Worm (Caenorhabditis elegans) whole organism, L4 larva: ENCODE results near the gene eif-3.B.
A peak's percentile ranks its signal among the peaks of the same experiment; 100 is the strongest.

Source experiments
- F49E8.2 ChIP-seq: sonication (generic microtip); optimal IDR thresholded peaks from 2 replicates; lab custom pipeline; 2016; ENCODE audit warnings: missing compliant biosample characterization, mild to moderate bottlenecking, missing genetic modification characterization, borderline replicate concordance
- T26A8.4 ChIP-seq: fragments of 200-800 bp; sonication (Bioruptor generic); IDR thresholded peaks from 2 replicates; pipeline ENCODE4 v1.3.6; 2022; ENCODE audit warnings: missing genetic modification characterization, missing compliant biosample characterization
- ZK337.2 ChIP-seq: fragments of 200-800 bp; sonication (Bioruptor generic); IDR thresholded peaks from 2 replicates; pipeline ENCODE4 v1.3.6; 2022; ENCODE audit warnings: missing genetic modification reagents, missing genetic modification characterization, missing compliant biosample characterization
- ZK546.5 ChIP-seq, 2 experiments: sonication (generic microtip); optimal IDR thresholded peaks; 2 replicates each; lab custom pipeline; 2017; ENCODE audit warnings: missing biosample characterization in 2 of 2, missing genetic modification characterization in 2 of 2
- arid-1 ChIP-seq: fragments of 200-800 bp; sonication (Bioruptor generic); conservative IDR thresholded peaks from 2 replicates; pipeline ENCODE4 v1.3.6; 2022; ENCODE audit warnings: missing genetic modification reagents, missing genetic modification characterization, missing compliant biosample characterization
- ceh-20 ChIP-seq: fragments of 200-800 bp; sonication (Bioruptor generic); IDR thresholded peaks from 2 replicates; pipeline ENCODE4 v1.3.6; 2022; ENCODE audit warnings: missing genetic modification reagents, missing genetic modification characterization, missing compliant biosample characterization
- ceh-28 ChIP-seq: fragments of 150-350 bp; optimal IDR thresholded peaks from 2 replicates; lab custom pipeline; 2014; ENCODE audit warnings: missing biosample characterization, missing genetic modification reagents, missing genetic modification characterization
- ctbp-1 ChIP-seq: fragments of 200-800 bp; sonication (Bioruptor generic); IDR thresholded peaks from 2 replicates; pipeline ENCODE4 v1.3.6; 2022; ENCODE audit warnings: missing genetic modification reagents, missing genetic modification characterization, missing compliant biosample characterization
- daf-19 ChIP-seq: fragments of 200-800 bp; sonication (Bioruptor generic); conservative IDR thresholded peaks from 2 replicates; pipeline ENCODE4 v1.3.6; 2022; ENCODE audit warnings: missing genetic modification characterization, missing compliant biosample characterization
- dmd-9 ChIP-seq: fragments of 200-800 bp; sonication (Bioruptor generic); IDR thresholded peaks from 2 replicates; pipeline ENCODE4 v1.3.6; 2022; ENCODE audit warnings: missing genetic modification reagents, missing genetic modification characterization, missing compliant biosample characterization
- duxl-1 ChIP-seq: sonication (generic microtip); optimal IDR thresholded peaks from 2 replicates; lab custom pipeline; 2016; ENCODE audit warnings: mild to moderate bottlenecking, missing genetic modification characterization, moderate library complexity, missing compliant biosample characterization; ENCODE audit not compliant: poor library complexity
- dve-1 ChIP-seq: sonication (generic microtip); optimal IDR thresholded peaks from 2 replicates; lab custom pipeline; 2017; ENCODE audit warnings: antibody characterized with exemption, mild to moderate bottlenecking, missing genetic modification characterization, missing compliant biosample characterization; ENCODE audit not compliant: insufficient read depth
- fkh-10 ChIP-seq: fragments of 150-350 bp; optimal IDR thresholded peaks from 2 replicates; lab custom pipeline; 2014; ENCODE audit warnings: missing biosample characterization, missing genetic modification reagents, missing genetic modification characterization
- gei-8 ChIP-seq: fragments of 200-800 bp; sonication (Bioruptor generic); optimal IDR thresholded peaks from 2 replicates; lab custom pipeline; 2018; ENCODE audit warnings: mild to moderate bottlenecking, missing genetic modification characterization, missing compliant biosample characterization
- hif-1 ChIP-seq, 2 experiments: sonication (generic microtip); optimal IDR thresholded peaks; 2 replicates each; lab custom pipeline; 2016 to 2017; ENCODE audit warnings: missing compliant biosample characterization in 2 of 2, missing genetic modification characterization in 2 of 2, missing genetic modification reagents in 2 of 2, missing genotype in 2 of 2, mild to moderate bottlenecking in 1 of 2
- lim-7 ChIP-seq: fragments of 200-800 bp; sonication (Bioruptor generic); IDR thresholded peaks from 2 replicates; pipeline ENCODE4 v1.3.6; 2022; ENCODE audit warnings: missing genetic modification characterization, missing compliant biosample characterization
- lin-13 ChIP-seq: fragments of 150-350 bp; optimal IDR thresholded peaks from 2 replicates; lab custom pipeline; 2014; ENCODE audit warnings: missing biosample characterization, missing genetic modification reagents, missing genetic modification characterization
- lin-29 ChIP-seq: fragments of 200-800 bp; sonication (Bioruptor generic); IDR thresholded peaks from 2 replicates; pipeline ENCODE4 v1.3.6; 2022; ENCODE audit warnings: missing genetic modification reagents, missing genetic modification characterization, missing compliant biosample characterization
- madf-5 ChIP-seq, 2 experiments: fragments of 200-800 bp; sonication (Bioruptor generic); IDR thresholded peaks; 2 replicates each; pipeline ENCODE4 v1.3.6; 2022; ENCODE audit warnings: missing compliant biosample characterization in 2 of 2, missing genetic modification characterization in 2 of 2
- mdl-1 ChIP-seq, 2 experiments: fragments of 150-350 bp in 1 of 2; sonication (generic microtip) in 1 of 2; optimal IDR thresholded peaks; 2 replicates each; lab custom pipeline; 2014 to 2017; ENCODE audit warnings: missing biosample characterization in 2 of 2, missing genetic modification characterization in 2 of 2
- mxl-2 ChIP-seq: fragments of 200-800 bp; sonication (Bioruptor generic); conservative IDR thresholded peaks from 2 replicates; pipeline ENCODE4 v1.3.6; 2022; ENCODE audit warnings: missing genetic modification reagents, missing genetic modification characterization, missing compliant biosample characterization
- nhr-28 ChIP-seq: fragments of 150-350 bp; optimal IDR thresholded peaks from 2 replicates; lab custom pipeline; 2014; ENCODE audit warnings: missing biosample characterization, missing genetic modification characterization
- nhr-42 ChIP-seq: fragments of 200-800 bp; sonication (Bioruptor generic); IDR thresholded peaks from 2 replicates; pipeline ENCODE4 v1.3.6; 2022; ENCODE audit warnings: missing genetic modification characterization, missing compliant biosample characterization
- nhr-6 ChIP-seq: fragments of 150-350 bp; optimal IDR thresholded peaks from 2 replicates; lab custom pipeline; 2014; ENCODE audit warnings: missing biosample characterization, missing genetic modification characterization
- nhr-77 ChIP-seq: fragments of 150-350 bp; optimal IDR thresholded peaks from 2 replicates; lab custom pipeline; 2014; ENCODE audit warnings: missing biosample characterization, missing genetic modification characterization
- set-16 ChIP-seq: fragments of 200-800 bp; sonication (Bioruptor generic); IDR thresholded peaks from 2 replicates; pipeline ENCODE4 v1.3.6; 2022; ENCODE audit warnings: missing genetic modification reagents, missing genetic modification characterization, missing compliant biosample characterization
- snpc-4 ChIP-seq: fragments of 150-350 bp; optimal IDR thresholded peaks from 2 replicates; lab custom pipeline; 2014; ENCODE audit warnings: missing biosample characterization, missing genetic modification characterization
- tra-1 ChIP-seq: fragments of 200-800 bp; sonication (Bioruptor generic); IDR thresholded peaks from 2 replicates; pipeline ENCODE4 v1.3.6; 2022; ENCODE audit warnings: missing genetic modification reagents, missing genetic modification characterization, missing compliant biosample characterization
- unc-130 ChIP-seq: sonication (generic microtip); optimal IDR thresholded peaks from 2 replicates; lab custom pipeline; 2016; ENCODE audit warnings: missing genetic modification reagents, missing genetic modification characterization, missing compliant biosample characterization
- unc-39 ChIP-seq: sonication (generic microtip); optimal IDR thresholded peaks from 2 replicates; lab custom pipeline; 2017; ENCODE audit warnings: missing biosample characterization, missing genetic modification characterization
- unc-62 ChIP-seq, 3 experiments: fragments of 150-350 bp in 1 of 3; sonication (generic microtip); optimal IDR thresholded peaks in 2 of 3; peaks in 1 of 3; 1 replicate in 1 of 3; 2 replicates in 2 of 3; lab custom pipeline; 2014 to 2017; ENCODE audit warnings: missing biosample characterization in 3 of 3, missing genetic modification characterization in 3 of 3, missing genetic modification reagents in 3 of 3, missing genotype in 1 of 3
- zag-1 ChIP-seq: fragments of 150-350 bp; optimal IDR thresholded peaks from 2 replicates; lab custom pipeline; 2014; ENCODE audit warnings: missing biosample characterization, missing genetic modification characterization
- zfp-2 ChIP-seq: sonication (generic microtip); optimal IDR thresholded peaks from 2 replicates; lab custom pipeline; 2016; ENCODE audit warnings: mild to moderate bottlenecking, missing genetic modification characterization, missing compliant biosample characterization
- ztf-7 ChIP-seq: fragments of 150-350 bp; optimal IDR thresholded peaks from 2 replicates; lab custom pipeline; 2014; ENCODE audit warnings: missing biosample characterization, missing genetic modification characterization

The eif-3.B gene

ce11 chrII:14794935-14795454 lies at the start of gene eif-3.B (continued):
- TF ChIP-seq dmd-9 (GFP tag; lab: Robert Waterston, UW) (peak; percentile 85), gei-8 (GFP tag; lab: Kevin White, UChicago) (no peak), dve-1 (tag; lab: Kevin White, UChicago) (peak; percentile 97), tra-1 (GFP tag; lab: Robert Waterston, UW) (no peak), unc-39 (tag; lab: Kevin White, UChicago) (no peak), arid-1 (GFP tag; lab: Robert Waterston, UW) (0 out of 2 replicates have a peak, but pooled peaks have one; percentile 53), ZK546.5 (tag; optimal IDR thresholded peaks at IDR 0.05; lab: Kevin White, UChicago) (no peak), nhr-42 (GFP tag; lab: Robert Waterston, UW) (peak; percentile 88), ZK337.2 (GFP tag; lab: Robert Waterston, UW) (peak; percentile 97), ztf-7 (tag; lab: Kevin White, UChicago) (peak; percentile 81), fkh-10 (GFP tag; lab: Kevin White, UChicago) (peak; percentile 67), lin-29 (GFP tag; lab: Robert Waterston, UW) (no peak), unc-130 (peak; percentile 95), zag-1 (tag; lab: Kevin White, UChicago) (no peak), nhr-77 (peak; percentile 95), set-16 (peak; percentile 23; the same call in 1 of the 2 replicates), nhr-28 (tag; lab: Kevin White, UChicago) (peak; percentile 14), hif-1 (tag; optimal IDR thresholded peaks at IDR 0.05; lab: Kevin White, UChicago) (peak in 1 of 2 experiments; percentile 92), mxl-2 (no peak), ceh-20 (GFP tag; lab: Robert Waterston, UW) (peak; percentile 72; the same call in 1 of the 2 replicates), daf-19 (GFP tag; lab: Robert Waterston, UW) (peak; percentile 65; the same call in 1 of the 2 replicates), snpc-4 (peak; percentile 50), lim-7 (GFP tag; lab: Robert Waterston, UW) (no peak), madf-5 (GFP tag; IDR thresholded peaks at IDR 0.05; lab: Robert Waterston, UW) (0 out of 4 replicates have a peak, but pooled peaks of 1 of the 2 experiments have one; percentile 18), mdl-1 (tag; optimal IDR thresholded peaks at IDR 0.05; lab: Kevin White, UChicago) (peak in 1 of 2 experiments; percentile 21), ceh-28 (tag; lab: Kevin White, UChicago) (peak; percentile 7), nhr-6 (tag; lab: Kevin White, UChicago) (peak; percentile 92), duxl-1 (tag; lab: Kevin White, UChicago) (peak; percentile 90), unc-62 (GFP tag; optimal IDR thresholded peaks at IDR 0.05 in 1 of 2; lab: Kevin White, UChicago) (no peak), unc-62 (tag; optimal IDR thresholded peaks at IDR 0.05; lab: Kevin White, UChicago) (no peak), ctbp-1 (GFP tag; lab: Robert Waterston, UW) (peak; percentile 75), T26A8.4 (GFP tag; lab: Robert Waterston, UW) (peak; percentile 90), lin-13 (peak; percentile 82)

DNA sequence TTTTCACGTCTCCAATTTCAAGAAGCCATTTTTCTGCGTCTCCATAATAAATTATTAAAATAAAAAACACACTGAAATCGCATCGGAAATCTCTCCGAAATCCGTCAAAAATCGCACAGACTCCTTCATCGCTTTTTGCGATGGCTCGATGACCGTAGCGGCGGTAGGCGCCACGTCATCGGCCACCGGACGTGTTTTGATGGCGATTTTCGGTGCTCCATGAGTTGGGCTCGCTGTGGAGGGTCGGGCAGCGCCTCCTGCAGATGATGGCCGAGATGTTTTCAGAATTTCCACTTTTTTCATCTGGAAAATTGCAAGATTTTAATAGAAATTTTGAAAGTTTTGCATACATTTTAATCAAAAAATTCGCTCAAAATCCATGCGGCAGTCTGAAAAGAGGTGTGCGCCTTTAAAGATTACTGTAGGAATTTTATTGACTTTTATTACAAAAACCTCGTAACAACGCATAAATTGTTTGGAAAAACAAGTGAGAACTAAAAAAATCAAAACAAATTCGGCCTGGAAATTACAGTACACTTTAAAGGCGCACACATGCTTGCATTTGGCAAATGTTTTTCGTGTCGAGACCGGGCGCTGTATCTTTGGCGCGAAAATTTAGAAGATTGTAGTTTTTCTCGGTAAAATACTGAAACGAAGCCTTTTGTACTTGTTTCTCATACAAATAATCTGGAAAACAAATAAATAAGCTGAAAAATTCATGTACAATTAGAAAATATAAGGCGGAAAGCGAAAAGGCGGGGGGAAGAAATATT lies 42.8 kb upstream of the eif-3.B start, which contains the start of gene smg-9:
Gene smg-9 (minus strand): TSS at position 663 of the 773 bp plus-strand sequence.
- TF ChIP-seq set-16 (peak; percentile 58; the same call in 1 of the 2 replicates), F49E8.2 (tag; lab: Kevin White, UChicago) (peak; percentile 6), zfp-2 (tag; lab: Kevin White, UChicago) (no peak)

DNA sequence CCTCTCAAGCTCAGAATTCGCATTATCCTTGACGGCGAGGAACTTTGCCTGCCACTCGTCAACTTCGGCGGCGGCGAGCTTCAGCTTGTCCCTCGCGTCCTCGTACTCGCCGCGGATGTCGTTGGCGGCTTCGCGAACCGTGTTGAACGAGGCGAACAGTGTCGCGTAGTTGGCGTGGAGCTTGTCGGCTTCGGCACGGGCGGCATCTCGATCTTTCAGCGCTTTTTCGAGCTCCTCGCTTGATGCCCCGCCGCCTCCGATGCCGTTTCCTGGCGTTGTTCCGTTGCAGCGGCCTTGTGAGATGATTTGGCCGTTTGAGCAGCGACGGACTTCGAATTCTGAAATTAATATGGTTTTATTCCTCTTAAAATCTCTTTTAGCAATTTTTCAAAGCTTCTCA lies 42.0 kb upstream of the eif-3.B start:
- TF ChIP-seq ctbp-1 (GFP tag; lab: Robert Waterston, UW), result no peak
- peak; percentile 90 for TF ChIP-seq set-16
- TF ChIP-seq, all 104 proteins: peak for 1
